Worm (Caenorhabditis elegans) whole organism, young adult: ENCODE measurements around the gene C53A5.17.

Experiments
- C06A6.2 ChIP-seq: fragments of 200-800 bp; sonication (Bioruptor generic); conservative IDR thresholded peaks from 2 replicates; pipeline ENCODE4 v1.3.6; 2022; ENCODE audit warnings: missing genetic modification characterization, missing compliant biosample characterization
- F10E7.11 ChIP-seq: sonication (generic microtip); optimal IDR thresholded peaks from 2 replicates; lab custom pipeline; 2017; ENCODE audit warnings: mild to moderate bottlenecking, missing genetic modification characterization, moderate library complexity, missing compliant biosample characterization
- F22D6.2 ChIP-seq: sonication (generic microtip); optimal IDR thresholded peaks from 2 replicates; lab custom pipeline; 2016; ENCODE audit warnings: mild to moderate bottlenecking, missing genetic modification characterization, missing compliant biosample characterization
- F37B4.10 ChIP-seq: fragments of 200-800 bp; sonication (Bioruptor generic); IDR thresholded peaks from 2 replicates; pipeline ENCODE4 v1.3.6; 2022; ENCODE audit warnings: missing genetic modification characterization, missing compliant biosample characterization
- F55B11.4 ChIP-seq: sonication (generic microtip); optimal IDR thresholded peaks from 2 replicates; lab custom pipeline; 2016; ENCODE audit warnings: missing compliant biosample characterization, missing genetic modification characterization, borderline replicate concordance; ENCODE audit not compliant: insufficient read depth
- K12H6.12 ChIP-seq: fragments of 200-800 bp; sonication (Bioruptor generic); optimal IDR thresholded peaks from 2 replicates; lab custom pipeline; 2018; ENCODE audit warnings: mild to moderate bottlenecking, missing genetic modification characterization, missing compliant biosample characterization
- T07F8.4 ChIP-seq: sonication (generic microtip); optimal IDR thresholded peaks from 2 replicates; lab custom pipeline; 2016; ENCODE audit warnings: mild to moderate bottlenecking, missing genetic modification characterization, moderate library complexity, missing compliant biosample characterization
- Y56A3A.18 ChIP-seq: fragments of 200-800 bp; sonication (Bioruptor generic); IDR thresholded peaks from 2 replicates; pipeline ENCODE4 v1.3.6; 2022; ENCODE audit warnings: missing genetic modification reagents, missing genetic modification characterization, missing compliant biosample characterization
- akir-1 ChIP-seq: fragments of 200-800 bp; sonication (Bioruptor generic); optimal IDR thresholded peaks from 2 replicates; lab custom pipeline; 2018; ENCODE audit warnings: mild to moderate bottlenecking, missing genetic modification characterization, moderate library complexity, missing compliant biosample characterization
- atf-7 ChIP-seq: sonication (generic microtip); optimal IDR thresholded peaks from 2 replicates; lab custom pipeline; 2017; ENCODE audit warnings: mild to moderate bottlenecking, missing genetic modification characterization, missing compliant biosample characterization
- ccch-3 ChIP-seq: fragments of 200-800 bp; sonication (Bioruptor generic); optimal IDR thresholded peaks from 2 replicates; lab custom pipeline; 2018; ENCODE audit warnings: mild to moderate bottlenecking, missing genetic modification characterization, missing compliant biosample characterization
- cebp-1 ChIP-seq, 2 experiments: fragments of 200-800 bp in 1 of 2; sonication (Bioruptor generic) in 1 of 2; sonication (generic microtip) in 1 of 2; IDR thresholded peaks in 1 of 2; optimal IDR thresholded peaks in 1 of 2; 2 replicates each; pipeline versions ENCODE4 v1.3.6 to Lab custom; 2017 to 2022; ENCODE audit warnings: missing compliant biosample characterization in 2 of 2, missing genetic modification characterization in 2 of 2, mild to moderate bottlenecking in 1 of 2, missing genetic modification reagents in 1 of 2, moderate library complexity in 1 of 2
- ceh-100 ChIP-seq: fragments of 200-800 bp; sonication (Bioruptor generic); IDR thresholded peaks from 2 replicates; pipeline ENCODE4 v1.3.6; 2022; ENCODE audit warnings: missing genetic modification reagents, missing genetic modification characterization, missing compliant biosample characterization
- dox-1 ChIP-seq: fragments of 200-800 bp; sonication (Bioruptor generic); IDR thresholded peaks from 2 replicates; pipeline ENCODE4 v1.3.6; 2022; ENCODE audit warnings: missing genetic modification reagents, missing genetic modification characterization, missing compliant biosample characterization
- dpl-1 ChIP-seq: fragments of 150-350 bp; optimal IDR thresholded peaks from 2 replicates; lab custom pipeline; 2014; ENCODE audit warnings: missing biosample characterization, missing genetic modification reagents, missing genetic modification characterization
- him-1 ChIP-seq: sonication (generic microtip); optimal IDR thresholded peaks from 2 replicates; lab custom pipeline; 2016; ENCODE audit warnings: missing genotype, missing genetic modification reagents, missing genetic modification characterization, missing compliant biosample characterization
- hlh-12 ChIP-seq: sonication (generic microtip); optimal IDR thresholded peaks from 2 replicates; lab custom pipeline; 2016; ENCODE audit warnings: missing genetic modification characterization, missing compliant biosample characterization
- lin-26 ChIP-seq: fragments of 200-800 bp; sonication (Bioruptor generic); IDR thresholded peaks from 2 replicates; pipeline ENCODE4 v1.3.6; 2022; ENCODE audit warnings: missing genetic modification reagents, missing genetic modification characterization, missing compliant biosample characterization
- lin-35 ChIP-seq, 3 experiments: fragments of 150-350 bp in 2 of 3; sonication (generic microtip) in 1 of 3; optimal IDR thresholded peaks; 2 replicates each; lab custom pipeline; 2014 to 2018; ENCODE audit warnings: missing biosample characterization in 3 of 3, missing genetic modification characterization in 3 of 3, missing genetic modification reagents in 3 of 3
- madf-3 ChIP-seq: fragments of 200-800 bp; sonication (Bioruptor generic); IDR thresholded peaks from 2 replicates; pipeline ENCODE4 v1.3.6; 2022; ENCODE audit warnings: missing genetic modification reagents, missing genetic modification characterization, missing compliant biosample characterization
- nfya-1 ChIP-seq: sonication (generic microtip); optimal IDR thresholded peaks from 2 replicates; lab custom pipeline; 2017; ENCODE audit warnings: antibody characterized with exemption, missing compliant biosample characterization, missing genetic modification characterization, borderline replicate concordance; ENCODE audit not compliant: insufficient read depth
- nfya-2 ChIP-seq: fragments of 200-800 bp; sonication (Bioruptor generic); IDR thresholded peaks from 2 replicates; pipeline ENCODE4 v1.3.6; 2022; ENCODE audit warnings: missing genetic modification reagents, missing genetic modification characterization, missing compliant biosample characterization
- nfyb-1 ChIP-seq: fragments of 200-800 bp; sonication (Bioruptor generic); IDR thresholded peaks from 2 replicates; pipeline ENCODE4 v1.3.6; 2022; ENCODE audit warnings: missing genetic modification reagents, missing genetic modification characterization, missing compliant biosample characterization
- nhr-80 ChIP-seq: sonication (generic microtip); optimal IDR thresholded peaks from 2 replicates; lab custom pipeline; 2016; ENCODE audit warnings: missing genetic modification characterization, missing compliant biosample characterization
- pbrm-1 ChIP-seq: fragments of 200-800 bp; sonication (Bioruptor generic); IDR thresholded peaks from 2 replicates; pipeline ENCODE4 v1.3.6; 2022; ENCODE audit warnings: missing genetic modification reagents, missing genetic modification characterization, missing compliant biosample characterization
- rcor-1 ChIP-seq: fragments of 200-800 bp; sonication (Bioruptor generic); IDR thresholded peaks from 2 replicates; pipeline ENCODE4 v1.3.6; 2022; ENCODE audit warnings: missing genetic modification reagents, missing genetic modification characterization, missing compliant biosample characterization
- sdz-38 ChIP-seq: sonication (generic microtip); optimal IDR thresholded peaks from 2 replicates; lab custom pipeline; 2016; ENCODE audit warnings: missing genotype, missing genetic modification characterization, missing compliant biosample characterization
- snpc-4 ChIP-seq, 5 experiments: fragments of 150-350 bp in 1 of 5; sonication (generic microtip) in 4 of 5; optimal IDR thresholded peaks; 2 replicates each; lab custom pipeline; 2014 to 2018; ENCODE audit warnings: missing genetic modification characterization in 5 of 5, missing biosample characterization in 3 of 5, antibody characterized with exemption in 2 of 5, mild to moderate bottlenecking in 2 of 5, missing compliant biosample characterization in 2 of 5, missing genotype in 2 of 5, moderate library complexity in 2 of 5, missing genetic modification reagents in 1 of 5
- somi-1 ChIP-seq: fragments of 200-800 bp; sonication (Bioruptor generic); optimal IDR thresholded peaks from 2 replicates; lab custom pipeline; 2018; ENCODE audit warnings: mild to moderate bottlenecking, missing genetic modification characterization, missing compliant biosample characterization
- tbx-9 ChIP-seq: sonication (generic microtip); optimal IDR thresholded peaks from 2 replicates; lab custom pipeline; 2016; ENCODE audit warnings: borderline replicate concordance, missing genetic modification characterization, inconsistent platforms, missing compliant biosample characterization
- unc-62 ChIP-seq: fragments of 150-350 bp; optimal IDR thresholded peaks from 2 replicates; lab custom pipeline; 2014; ENCODE audit warnings: missing biosample characterization, missing genetic modification reagents, missing genetic modification characterization
- zim-3 ChIP-seq: sonication (generic microtip); optimal IDR thresholded peaks from 2 replicates; lab custom pipeline; 2017; ENCODE audit warnings: mild to moderate bottlenecking, missing genetic modification characterization, moderate library complexity, missing compliant biosample characterization
- ztf-26 ChIP-seq: sonication (generic microtip); optimal IDR thresholded peaks from 2 replicates; lab custom pipeline; 2017; ENCODE audit warnings: missing genetic modification characterization, missing compliant biosample characterization

C53A5.17 gene

ce11 chrV:14499074-14499864, 21.6 kb downstream of the C53A5.17 start:
- TF ChIP-seq lin-35 (GFP tag; optimal IDR thresholded peaks at IDR 0.05; lab: Kevin White, UChicago) (no peak), atf-7 (tag; lab: Kevin White, UChicago) (no peak), nfya-2 (GFP tag; lab: Robert Waterston, UW) (no peak), lin-26 (peak; percentile 30; the same call in 1 of the 2 replicates), nhr-80 (peak; percentile 21), dox-1 (GFP tag; lab: Robert Waterston, UW) (peak; percentile 51; the same call in 1 of the 2 replicates), ztf-26 (tag; lab: Kevin White, UChicago) (no peak)

- no peak for TF ChIP-seq F55B11.4 (tag; lab: Kevin White, UChicago)
- no peak for TF ChIP-seq dox-1 (GFP tag; lab: Robert Waterston, UW)
- TF ChIP-seq F22D6.2 (tag; lab: Kevin White, UChicago) = no peak
- TF ChIP-seq nfya-1 = no peak
- TF ChIP-seq pbrm-1 (GFP tag; lab: Robert Waterston, UW) = no peak
- no peak for TF ChIP-seq cebp-1 (GFP tag; IDR thresholded peaks at IDR 0.05; lab: Robert Waterston, UW)
- no peak for TF ChIP-seq cebp-1 (tag; optimal IDR thresholded peaks at IDR 0.05; lab: Kevin White, UChicago)
- TF ChIP-seq akir-1 (GFP tag; lab: Kevin White, UChicago) = no peak
- no peak for TF ChIP-seq atf-7 (tag; lab: Kevin White, UChicago)
- no peak for TF ChIP-seq tbx-9
- TF ChIP-seq him-1 = no peak
- no peak for TF ChIP-seq T07F8.4
- no peak for TF ChIP-seq Y56A3A.18
Measured at ce11 chrV:14498204-14498603, 22.7 kb downstream of the C53A5.17 start.

- TF ChIP-seq madf-3 (GFP tag; lab: Robert Waterston, UW) = no peak
- TF ChIP-seq Y56A3A.18 = 0 out of 2 replicates have a peak, but pooled peaks have one; percentile 36
Measured at ce11 chrV:14496446-14496845, 24.5 kb downstream of the C53A5.17 start.

- no peak for TF ChIP-seq unc-62 (GFP tag; lab: Kevin White, UChicago)
- no peak for TF ChIP-seq somi-1 (GFP tag; lab: Kevin White, UChicago)
- no peak for TF ChIP-seq hlh-12 (tag; lab: Kevin White, UChicago)
- no peak for TF ChIP-seq nfyb-1 (GFP tag; lab: Robert Waterston, UW)
- no peak for TF ChIP-seq ccch-3 (GFP tag; lab: Kevin White, UChicago)
- TF ChIP-seq K12H6.12 (tag; lab: Kevin White, UChicago) = no peak
- no peak for TF ChIP-seq ceh-100
- no peak for TF ChIP-seq F37B4.10 (GFP tag; lab: Robert Waterston, UW)
- no peak for TF ChIP-seq him-1
- no peak for TF ChIP-seq zim-3 (tag; lab: Kevin White, UChicago)
- TF ChIP-seq Y56A3A.18 = no peak
- TF ChIP-seq rcor-1 (GFP tag; lab: Robert Waterston, UW) = no peak
- TF ChIP-seq nhr-80 = no peak
- TF ChIP-seq sdz-38 (tag; lab: Kevin White, UChicago) = no peak
- no peak for TF ChIP-seq C06A6.2
- no peak for TF ChIP-seq snpc-4 (GFP tag; optimal IDR thresholded peaks at IDR 0.05; lab: Kevin White, UChicago)
- no peak for TF ChIP-seq snpc-4 (tag; optimal IDR thresholded peaks at IDR 0.05; lab: Kevin White, UChicago)
- no peak for TF ChIP-seq dpl-1 (GFP tag; lab: Kevin White, UChicago)
- TF ChIP-seq F10E7.11 (tag; lab: Kevin White, UChicago) = no peak
- TF ChIP-seq, all 124 proteins: peak for 0
Measured at ce11 chrV:14495493-14495892, 25.4 kb downstream of the C53A5.17 start.
